Worm (Caenorhabditis elegans) whole organism, L2 larva: ENCODE measurements around the gene sars-1.

Experiments
- ZK546.5 ChIP-seq: sonication (generic microtip); optimal IDR thresholded peaks from 2 replicates; lab custom pipeline; 2017; ENCODE audit warnings: missing biosample characterization, missing genetic modification characterization
- lsy-2 ChIP-seq, 2 experiments: fragments of 150-350 bp in 1 of 2; sonication (generic microtip) in 1 of 2; optimal IDR thresholded peaks; 2 replicates each; lab custom pipeline; 2014 to 2017; ENCODE audit warnings: missing biosample characterization in 2 of 2, missing genetic modification characterization in 2 of 2
- mdl-1 ChIP-seq, 2 experiments: fragments of 150-350 bp in 1 of 2; sonication (generic microtip) in 1 of 2; optimal IDR thresholded peaks; 2 replicates each; lab custom pipeline; 2017; ENCODE audit warnings: missing biosample characterization in 2 of 2, missing genetic modification characterization in 2 of 2
- nhr-11 ChIP-seq: fragments of 150-350 bp; optimal IDR thresholded peaks from 2 replicates; lab custom pipeline; 2014; ENCODE audit warnings: missing biosample characterization, missing genetic modification characterization
- nhr-12 ChIP-seq: fragments of 150-350 bp; optimal IDR thresholded peaks from 2 replicates; lab custom pipeline; 2014; ENCODE audit warnings: missing biosample characterization, missing genetic modification characterization
- peb-1 ChIP-seq: fragments of 150-350 bp; optimal IDR thresholded peaks from 2 replicates; lab custom pipeline; 2014; ENCODE audit warnings: missing biosample characterization, missing genetic modification characterization
- skn-1 ChIP-seq: sonication (generic microtip); optimal IDR thresholded peaks from 2 replicates; lab custom pipeline; 2017; ENCODE audit warnings: missing biosample characterization, missing genetic modification characterization
- unc-39 ChIP-seq: fragments of 150-350 bp; optimal IDR thresholded peaks from 2 replicates; lab custom pipeline; 2014; ENCODE audit warnings: missing biosample characterization, missing genetic modification characterization
- zag-1 ChIP-seq: fragments of 150-350 bp; optimal IDR thresholded peaks from 2 replicates; lab custom pipeline; 2014; ENCODE audit warnings: missing biosample characterization, missing genetic modification characterization
- ztf-11 ChIP-seq: sonication (generic microtip); optimal IDR thresholded peaks from 2 replicates; lab custom pipeline; 2017; ENCODE audit warnings: missing biosample characterization, missing genetic modification characterization
- ztf-4 ChIP-seq: fragments of 150-350 bp; optimal IDR thresholded peaks from 2 replicates; lab custom pipeline; 2014; ENCODE audit warnings: missing biosample characterization, missing genetic modification characterization

- TF ChIP-seq skn-1 (no peak), mdl-1 (tag; optimal IDR thresholded peaks at IDR 0.05; lab: Kevin White, UChicago) (no peak), nhr-12 (tag; lab: Kevin White, UChicago) (no peak), nhr-11 (tag; lab: Kevin White, UChicago) (no peak), ztf-11 (tag; lab: Kevin White, UChicago) (no peak), unc-39 (tag; lab: Kevin White, UChicago) (no peak), ztf-4 (tag; lab: Kevin White, UChicago) (no peak), lsy-2 (tag; optimal IDR thresholded peaks at IDR 0.05; lab: Kevin White, UChicago) (no peak), peb-1 (tag; lab: Kevin White, UChicago) (no peak), zag-1 (tag; lab: Kevin White, UChicago) (no peak), ZK546.5 (no peak)
Observed at ce11 chrIV:10048268-10048667, 44.7 kb downstream of the sars-1 start.
